Worm (Caenorhabditis elegans) whole organism, L1 larva: ENCODE measurements around the gene F02C12.3.
A peak's percentile ranks its signal among the peaks of the same experiment; 100 is the strongest.

Experiments
- C04F5.9 ChIP-seq: sonication (generic microtip); optimal IDR thresholded peaks from 2 replicates; lab custom pipeline; 2016; ENCODE audit warnings: missing genetic modification characterization, missing compliant biosample characterization
- C16A3.4 ChIP-seq: fragments of 150-350 bp; optimal IDR thresholded peaks from 2 replicates; lab custom pipeline; 2014; ENCODE audit warnings: missing biosample characterization, missing genetic modification characterization
- Y116A8C.19 ChIP-seq: sonication (generic microtip); optimal IDR thresholded peaks from 2 replicates; lab custom pipeline; 2016; ENCODE audit warnings: missing compliant biosample characterization, missing genetic modification characterization, borderline replicate concordance
- aha-1 ChIP-seq: fragments of 150-350 bp; optimal IDR thresholded peaks from 2 replicates; lab custom pipeline; 2014; ENCODE audit warnings: missing biosample characterization, missing genetic modification characterization
- aly-2 ChIP-seq: fragments of 150-350 bp; optimal IDR thresholded peaks from 2 replicates; lab custom pipeline; 2014; ENCODE audit warnings: missing biosample characterization, missing genetic modification characterization
- ama-1 ChIP-seq: fragments of 150-350 bp; optimal IDR thresholded peaks from 2 replicates; lab custom pipeline; 2014
- ceh-63 ChIP-seq: fragments of 200-800 bp; sonication (Bioruptor generic); optimal IDR thresholded peaks from 2 replicates; lab custom pipeline; 2018; ENCODE audit warnings: mild to moderate bottlenecking, missing genetic modification characterization, missing compliant biosample characterization
- ceh-88 ChIP-seq: fragments of 200-800 bp; sonication (Bioruptor generic); IDR thresholded peaks from 2 replicates; pipeline ENCODE4 v1.3.6; 2022; ENCODE audit warnings: missing genetic modification characterization, missing compliant biosample characterization
- ceh-90 ChIP-seq: sonication (generic microtip); optimal IDR thresholded peaks from 2 replicates; lab custom pipeline; 2016; ENCODE audit warnings: missing genetic modification characterization, missing compliant biosample characterization
- ces-1 ChIP-seq: fragments of 150-350 bp; optimal IDR thresholded peaks from 2 replicates; lab custom pipeline; 2014; ENCODE audit warnings: missing biosample characterization, missing genetic modification reagents, missing genetic modification characterization
- dsc-1 ChIP-seq: sonication (generic microtip); optimal IDR thresholded peaks from 2 replicates; lab custom pipeline; 2016; ENCODE audit warnings: mild to moderate bottlenecking, missing genetic modification characterization, missing compliant biosample characterization
- elt-2 ChIP-seq: sonication (generic microtip); optimal IDR thresholded peaks from 2 replicates; lab custom pipeline; 2016; ENCODE audit warnings: missing genetic modification characterization, mild to moderate bottlenecking, inconsistent platforms, missing compliant biosample characterization, missing genetic modification reagents
- elt-3 ChIP-seq, 6 experiments: fragments of 150-350 bp in 1 of 6; sonication (generic microtip); optimal IDR thresholded peaks; 2 replicates each; lab custom pipeline; 2017 to 2018; ENCODE audit warnings: missing biosample characterization in 6 of 6, missing genetic modification characterization in 6 of 6, inconsistent platforms in 1 of 6
- ets-5 ChIP-seq: fragments of 200-800 bp; sonication (Bioruptor generic); IDR thresholded peaks from 2 replicates; pipeline ENCODE4 v1.3.6; 2022; ENCODE audit warnings: missing genetic modification characterization, missing compliant biosample characterization
- fkh-10 ChIP-seq: sonication (generic microtip); optimal IDR thresholded peaks from 2 replicates; lab custom pipeline; 2017; ENCODE audit warnings: missing biosample characterization, missing genetic modification reagents, missing genetic modification characterization
- fkh-4 ChIP-seq: sonication (generic microtip); optimal IDR thresholded peaks from 2 replicates; lab custom pipeline; 2016; ENCODE audit warnings: missing compliant biosample characterization, missing genetic modification characterization, borderline replicate concordance
- fkh-8 ChIP-seq: sonication (generic microtip); optimal IDR thresholded peaks from 2 replicates; lab custom pipeline; 2016; ENCODE audit warnings: mild to moderate bottlenecking, missing genetic modification characterization, missing compliant biosample characterization
- grh-1 ChIP-seq: fragments of 200-800 bp; sonication (Bioruptor generic); IDR thresholded peaks from 2 replicates; pipeline ENCODE4 v1.3.6; 2022; ENCODE audit warnings: missing genetic modification reagents, missing genetic modification characterization, missing compliant biosample characterization
- hlh-17 ChIP-seq: fragments of 200-800 bp; sonication (Bioruptor generic); optimal IDR thresholded peaks from 2 replicates; lab custom pipeline; 2018; ENCODE audit warnings: missing genetic modification characterization, mild to moderate bottlenecking, missing compliant biosample characterization, moderate library complexity, borderline replicate concordance
- hlh-4 ChIP-seq: sonication (generic microtip); optimal IDR thresholded peaks from 2 replicates; lab custom pipeline; 2016; ENCODE audit warnings: mild to moderate bottlenecking, missing genetic modification characterization, missing compliant biosample characterization
- isw-1 ChIP-seq: fragments of 200-800 bp; sonication (Bioruptor generic); IDR thresholded peaks from 2 replicates; pipeline ENCODE4 v1.3.6; 2022; ENCODE audit warnings: missing genetic modification characterization, missing compliant biosample characterization
- jun-1 ChIP-seq: fragments of 150-350 bp; optimal IDR thresholded peaks from 2 replicates; lab custom pipeline; 2014; ENCODE audit warnings: missing biosample characterization, missing genetic modification reagents, missing genetic modification characterization
- lin-13 ChIP-seq: fragments of 150-350 bp; optimal IDR thresholded peaks from 2 replicates; lab custom pipeline; 2014; ENCODE audit warnings: missing biosample characterization, missing genetic modification reagents, missing genetic modification characterization
- lin-14 ChIP-seq: fragments of 200-800 bp; sonication (Bioruptor generic); optimal IDR thresholded peaks from 2 replicates; lab custom pipeline; 2018; ENCODE audit warnings: mild to moderate bottlenecking, missing genetic modification characterization, moderate library complexity, missing compliant biosample characterization
- lin-15B ChIP-seq: fragments of 150-350 bp; sonication (generic microtip); optimal IDR thresholded peaks from 3 replicates; lab custom pipeline; 2014; ENCODE audit warnings: missing biosample characterization, missing genetic modification characterization
- lin-35 ChIP-seq, 2 experiments: fragments of 150-350 bp; optimal IDR thresholded peaks; 2 replicates each; lab custom pipeline; 2014; ENCODE audit warnings: missing biosample characterization in 2 of 2, missing genetic modification characterization in 2 of 2, missing genetic modification reagents in 2 of 2
- lin-39 ChIP-seq: fragments of 150-350 bp; optimal IDR thresholded peaks from 2 replicates; lab custom pipeline; 2014; ENCODE audit warnings: missing biosample characterization, missing genetic modification reagents, missing genetic modification characterization
- lsy-2 ChIP-seq, 2 experiments: fragments of 150-350 bp; optimal IDR thresholded peaks; 2 replicates each; lab custom pipeline; 2014; ENCODE audit warnings: missing biosample characterization in 2 of 2, missing genetic modification characterization in 2 of 2
- mep-1 ChIP-seq: fragments of 150-350 bp; optimal IDR thresholded peaks from 2 replicates; lab custom pipeline; 2014; ENCODE audit warnings: missing biosample characterization, missing genetic modification characterization
- nhr-19 ChIP-seq: fragments of 200-800 bp; sonication (Bioruptor generic); conservative IDR thresholded peaks from 2 replicates; pipeline ENCODE4 v1.3.6; 2022; ENCODE audit warnings: missing genetic modification characterization, missing compliant biosample characterization
- nhr-20 ChIP-seq: sonication (generic microtip); optimal IDR thresholded peaks from 2 replicates; lab custom pipeline; 2016; ENCODE audit warnings: mild to moderate bottlenecking, missing genetic modification characterization, missing compliant biosample characterization
- nhr-237 ChIP-seq: fragments of 150-350 bp; optimal IDR thresholded peaks from 2 replicates; lab custom pipeline; 2014; ENCODE audit warnings: missing biosample characterization, missing genetic modification characterization
- nhr-28 ChIP-seq: fragments of 150-350 bp; optimal IDR thresholded peaks from 2 replicates; lab custom pipeline; 2014; ENCODE audit warnings: missing biosample characterization, missing genetic modification characterization
- nhr-47 ChIP-seq: sonication (generic microtip); optimal IDR thresholded peaks from 2 replicates; lab custom pipeline; 2016; ENCODE audit warnings: mild to moderate bottlenecking, missing genetic modification characterization, moderate library complexity, missing compliant biosample characterization
- nhr-77 ChIP-seq: fragments of 150-350 bp; optimal IDR thresholded peaks from 2 replicates; lab custom pipeline; 2014; ENCODE audit warnings: missing biosample characterization, missing genetic modification characterization
- nhr-85 ChIP-seq: sonication (generic microtip); peaks from one replicate; lab custom pipeline; 2016; ENCODE audit warnings: missing genetic modification characterization, inconsistent platforms, missing compliant biosample characterization
- pax-3 ChIP-seq: fragments of 200-800 bp; sonication (Bioruptor generic); optimal IDR thresholded peaks from 2 replicates; lab custom pipeline; 2018; ENCODE audit warnings: mild to moderate bottlenecking, missing genetic modification characterization, moderate library complexity, missing compliant biosample characterization
- pqm-1 ChIP-seq: sonication (generic microtip); optimal IDR thresholded peaks from 3 replicates; lab custom pipeline; 2017; ENCODE audit warnings: missing biosample characterization, missing genetic modification characterization
- rnt-1 ChIP-seq: sonication (generic microtip); optimal IDR thresholded peaks from 2 replicates; lab custom pipeline; 2016; ENCODE audit warnings: mild to moderate bottlenecking, missing genetic modification characterization, moderate library complexity, missing compliant biosample characterization
- skn-1 ChIP-seq: fragments of 150-350 bp; optimal IDR thresholded peaks from 2 replicates; lab custom pipeline; 2014; ENCODE audit warnings: missing biosample characterization, missing genetic modification characterization
- snpc-4 ChIP-seq: fragments of 150-350 bp; optimal IDR thresholded peaks from 2 replicates; lab custom pipeline; 2014; ENCODE audit warnings: missing biosample characterization, missing genetic modification characterization
- sox-4 ChIP-seq: sonication (generic microtip); optimal IDR thresholded peaks from 2 replicates; lab custom pipeline; 2016; ENCODE audit warnings: missing genetic modification characterization, missing compliant biosample characterization
- sptf-1 ChIP-seq: fragments of 150-350 bp; optimal IDR thresholded peaks from 2 replicates; lab custom pipeline; 2014; ENCODE audit warnings: missing biosample characterization, missing genetic modification characterization
- sup-37 ChIP-seq: fragments of 200-800 bp; sonication (Bioruptor generic); optimal IDR thresholded peaks from 2 replicates; lab custom pipeline; 2018; ENCODE audit warnings: mild to moderate bottlenecking, missing genetic modification characterization, missing compliant biosample characterization
- swsn-7 ChIP-seq: sonication (generic microtip); optimal IDR thresholded peaks from 2 replicates; lab custom pipeline; 2016; ENCODE audit warnings: missing genetic modification characterization, missing compliant biosample characterization
- unc-130 ChIP-seq: fragments of 150-350 bp; optimal IDR thresholded peaks from 2 replicates; lab custom pipeline; 2017; ENCODE audit warnings: missing biosample characterization, missing genetic modification characterization, inconsistent platforms
- unc-30 ChIP-seq: sonication (generic microtip); optimal IDR thresholded peaks from 2 replicates; lab custom pipeline; 2017; ENCODE audit warnings: missing biosample characterization, missing genetic modification characterization
- unc-62 ChIP-seq: fragments of 150-350 bp; optimal IDR thresholded peaks from 2 replicates; lab custom pipeline; 2014; ENCODE audit warnings: missing biosample characterization, missing genetic modification reagents, missing genetic modification characterization
- unc-98 ChIP-seq: fragments of 200-800 bp; sonication (Bioruptor generic); IDR thresholded peaks from 2 replicates; pipeline ENCODE4 v1.3.6; 2022; ENCODE audit warnings: missing genetic modification characterization, missing compliant biosample characterization
- vab-15 ChIP-seq: sonication (generic microtip); optimal IDR thresholded peaks from 2 replicates; lab custom pipeline; 2017; ENCODE audit warnings: missing genotype, mild to moderate bottlenecking, missing genetic modification characterization, missing compliant biosample characterization
- xbp-1 ChIP-seq: sonication (generic microtip); optimal IDR thresholded peaks from 2 replicates; lab custom pipeline; 2016; ENCODE audit warnings: missing genetic modification characterization, missing compliant biosample characterization
- zag-1 ChIP-seq: fragments of 150-350 bp; optimal IDR thresholded peaks from 2 replicates; lab custom pipeline; 2014; ENCODE audit warnings: missing biosample characterization, missing genetic modification characterization
- ztf-11 ChIP-seq, 2 experiments: sonication (generic microtip); optimal IDR thresholded peaks; 2 replicates each; lab custom pipeline; 2016 to 2017; ENCODE audit warnings: missing genetic modification characterization in 2 of 2, missing biosample characterization in 1 of 2, missing compliant biosample characterization in 1 of 2
- ztf-4 ChIP-seq: fragments of 150-350 bp; optimal IDR thresholded peaks from 2 replicates; lab custom pipeline; 2014; ENCODE audit warnings: missing biosample characterization, missing genetic modification characterization

The F02C12.3 gene

DNA sequence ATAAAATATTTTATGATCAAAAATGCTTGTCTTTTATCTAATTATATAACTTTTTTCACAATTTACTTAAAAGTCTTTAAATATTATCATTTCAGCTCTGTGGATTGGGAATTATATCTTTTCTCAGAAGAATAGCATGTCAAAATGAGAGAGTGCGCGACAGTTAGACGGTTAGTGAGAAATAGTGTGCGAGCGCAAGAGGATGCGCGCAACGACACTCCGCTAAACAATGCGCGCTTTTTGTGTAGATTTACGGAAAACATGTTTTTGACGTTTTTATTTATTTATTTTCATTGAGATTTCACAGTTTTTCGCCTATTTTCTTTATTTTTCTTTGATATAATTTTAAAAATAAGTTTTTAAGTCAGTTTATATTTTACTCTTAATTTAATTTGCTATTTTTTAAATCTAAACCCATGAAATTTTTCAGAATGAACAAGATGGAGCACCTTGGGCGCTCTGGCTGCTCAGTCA, at the start of gene F02C12.3:
F02C12.3 (plus strand) TSS at position 424 of the 474 bp plus-strand sequence.
- TF ChIP-seq ama-1 (lab: Kevin White, UChicago), result peak; percentile 9
- no peak for TF ChIP-seq ceh-63 (GFP tag; lab: Kevin White, UChicago)
- peak; percentile 98 for TF ChIP-seq nhr-20
- TF ChIP-seq nhr-85 (tag; lab: Kevin White, UChicago), result peak; percentile 97
- TF ChIP-seq aha-1 (tag; lab: Kevin White, UChicago), result no peak
- peak; percentile 96 for TF ChIP-seq nhr-47 (tag; lab: Kevin White, UChicago)
- peak; percentile 79 for TF ChIP-seq C16A3.4 (tag; lab: Kevin White, UChicago)
- TF ChIP-seq pax-3, result peak; percentile 60
- peak; percentile 71 for TF ChIP-seq ceh-88 (GFP tag; lab: Robert Waterston, UW)
- peak; percentile 60 for TF ChIP-seq ztf-4 (tag; lab: Kevin White, UChicago)
- no peak for TF ChIP-seq unc-30 (tag; lab: Kevin White, UChicago)
- peak; percentile 85 for TF ChIP-seq lin-39 (tag; lab: Kevin White, UChicago)
- no peak for TF ChIP-seq nhr-28 (tag; lab: Kevin White, UChicago)
- peak; percentile 89 for TF ChIP-seq isw-1
- peak; percentile 73 for TF ChIP-seq sox-4 (tag; lab: Kevin White, UChicago)
- TF ChIP-seq ets-5, result no peak
- peak; percentile 96 for TF ChIP-seq swsn-7 (tag; lab: Kevin White, UChicago)
- TF ChIP-seq unc-98 (GFP tag; lab: Robert Waterston, UW), result peak; percentile 24; the same call in 1 of the 2 replicates
- TF ChIP-seq mep-1 (tag; lab: Kevin White, UChicago), result peak; percentile 91
- no peak for TF ChIP-seq hlh-17 (GFP tag; lab: Kevin White, UChicago)
- TF ChIP-seq nhr-77 (tag; lab: Kevin White, UChicago), result peak; percentile 21
- peak; percentile 73 for TF ChIP-seq snpc-4
- TF ChIP-seq lsy-2 (tag; optimal IDR thresholded peaks at IDR 0.05; lab: Kevin White, UChicago), result peak; percentile 89 to 91
- TF ChIP-seq lin-15B (tag; lab: Kevin White, UChicago), result peak; percentile 82
- no peak for TF ChIP-seq hlh-4 (tag; lab: Kevin White, UChicago)
- TF ChIP-seq vab-15, result no peak
- TF ChIP-seq elt-2 (tag; lab: Kevin White, UChicago), result peak; percentile 80
- peak; percentile 95 for TF ChIP-seq dsc-1
- no peak for TF ChIP-seq unc-62
- peak; percentile 89 for TF ChIP-seq skn-1
- TF ChIP-seq fkh-8, result peak; percentile 79
- TF ChIP-seq C04F5.9 (tag; lab: Kevin White, UChicago), result peak; percentile 56
- TF ChIP-seq sup-37, result peak; percentile 56
- TF ChIP-seq pqm-1 (tag; lab: Kevin White, UChicago), result no peak
- peak; percentile 98 for TF ChIP-seq grh-1 (GFP tag; lab: Robert Waterston, UW)
- peak; percentile 75 to 86 for TF ChIP-seq lin-35 (GFP tag; optimal IDR thresholded peaks at IDR 0.05; lab: Kevin White, UChicago)
- peak in 1 of 2 experiments; percentile 75 for TF ChIP-seq ztf-11 (tag; optimal IDR thresholded peaks at IDR 0.05; lab: Kevin White, UChicago)
- peak; percentile 78 for TF ChIP-seq lin-13
- peak; percentile 3 for TF ChIP-seq fkh-4 (tag; lab: Kevin White, UChicago)
- no peak for TF ChIP-seq fkh-10
- peak; percentile 66 for TF ChIP-seq nhr-237 (tag; lab: Kevin White, UChicago)
- TF ChIP-seq sptf-1 (tag; lab: Kevin White, UChicago), result no peak
- TF ChIP-seq aly-2 (tag; lab: Kevin White, UChicago), result peak; percentile 68
- TF ChIP-seq lin-14, result peak; percentile 96
- TF ChIP-seq unc-130 (tag; lab: Kevin White, UChicago), result peak; percentile 10
- peak; percentile 93 for TF ChIP-seq xbp-1 (tag; lab: Kevin White, UChicago)
- peak; percentile 26 for TF ChIP-seq ceh-90 (tag; lab: Kevin White, UChicago)
- TF ChIP-seq elt-3 (tag; optimal IDR thresholded peaks at IDR 0.05; lab: Kevin White, UChicago), result peak in 3 of 6 experiments; percentile 17 to 89 (median 81)
- peak; percentile 91 for TF ChIP-seq jun-1 (tag; lab: Kevin White, UChicago)
- TF ChIP-seq nhr-19 (GFP tag; lab: Robert Waterston, UW), result peak; percentile 96
- no peak for TF ChIP-seq Y116A8C.19 (tag; lab: Kevin White, UChicago)
- TF ChIP-seq rnt-1, result peak; percentile 91
- TF ChIP-seq ces-1 (GFP tag; lab: Kevin White, UChicago), result no peak
- no peak for TF ChIP-seq zag-1
